Fruit fly (Drosophila melanogaster) whole organism, embryonic: ENCODE data around the gene CG3587.

Experiments
- Antp ChIP-seq: fragments of 200-800 bp; sonication (Bioruptor generic); optimal IDR thresholded peaks from 3 replicates; lab custom pipeline; 2016; ENCODE audit warnings: missing biosample characterization, missing genetic modification characterization
- Atf-2 ChIP-seq: fragments of 200-800 bp; sonication (Bioruptor generic); optimal IDR thresholded peaks from 2 replicates; lab custom pipeline; 2016; ENCODE audit warnings: missing biosample characterization, missing genetic modification characterization
- Atf6 ChIP-seq: fragments of 200-800 bp; sonication (Bioruptor generic); IDR thresholded peaks from 2 replicates; pipeline ENCODE4 v1.3.6; 2022; ENCODE audit warnings: missing biosample characterization, missing genetic modification characterization
- BtbVII ChIP-seq: fragments of 200-800 bp; sonication (Bioruptor generic); optimal IDR thresholded peaks from 3 replicates; lab custom pipeline; 2017; ENCODE audit warnings: missing biosample characterization, mild to moderate bottlenecking, missing genetic modification characterization
- CG10209 ChIP-seq: fragments of 200-800 bp; sonication (Bioruptor generic); optimal IDR thresholded peaks from 3 replicates; lab custom pipeline; 2017; ENCODE audit warnings: missing biosample characterization, mild to moderate bottlenecking, missing genetic modification characterization, missing genetic modification reagents
- CG10366 ChIP-seq: fragments of 200-800 bp; sonication (Bioruptor generic); IDR thresholded peaks from 2 replicates; pipeline ENCODE4 v1.3.6; 2022; ENCODE audit warnings: missing biosample characterization, missing genetic modification characterization
- CG10543 ChIP-seq: fragments of 200-800 bp; sonication (Bioruptor generic); optimal IDR thresholded peaks from 3 replicates; lab custom pipeline; 2017; ENCODE audit warnings: missing biosample characterization, mild to moderate bottlenecking, missing genetic modification characterization, moderate library complexity
- CG11398 ChIP-seq: fragments of 200-800 bp; sonication (Bioruptor generic); optimal IDR thresholded peaks from 2 replicates; lab custom pipeline; 2016; ENCODE audit warnings: missing biosample characterization, missing genetic modification characterization
- CG12104 ChIP-seq: fragments of 200-800 bp; sonication (Bioruptor generic); optimal IDR thresholded peaks from 3 replicates; lab custom pipeline; 2016; ENCODE audit warnings: missing biosample characterization, missing genetic modification characterization
- CG1233 ChIP-seq: fragments of 200-800 bp; sonication (Bioruptor generic); optimal IDR thresholded peaks from 4 replicates; lab custom pipeline; 2018; ENCODE audit warnings: missing biosample characterization, mild to moderate bottlenecking, missing genetic modification characterization
- CG15073 ChIP-seq: fragments of 200-800 bp; sonication (Bioruptor generic); optimal IDR thresholded peaks from 2 replicates; lab custom pipeline; 2016; ENCODE audit warnings: missing biosample characterization, missing genetic modification characterization
- CG15269 ChIP-seq: fragments of 200-800 bp; sonication (Bioruptor generic); optimal IDR thresholded peaks from 2 replicates; lab custom pipeline; 2018; ENCODE audit warnings: missing biosample characterization, mild to moderate bottlenecking, missing genetic modification characterization, moderate library complexity
- CG1529 ChIP-seq: fragments of 200-800 bp; sonication (Bioruptor generic); optimal IDR thresholded peaks from 3 replicates; lab custom pipeline; 2018; ENCODE audit warnings: missing biosample characterization, missing genetic modification characterization
- CG16779 ChIP-seq: fragments of 200-800 bp; sonication (Bioruptor generic); IDR thresholded peaks from 2 replicates; pipeline ENCODE4 v1.3.6; 2022; ENCODE audit warnings: missing biosample characterization, missing genetic modification characterization
- CG16813 ChIP-seq: fragments of 200-800 bp; sonication (Bioruptor generic); IDR thresholded peaks from 3 replicates; pipeline ENCODE4 v1.3.6; 2022; ENCODE audit warnings: missing biosample characterization, missing genetic modification characterization; ENCODE audit not compliant: partially characterized antibody
- CG1832 ChIP-seq: fragments of 200-800 bp; sonication (Bioruptor generic); optimal IDR thresholded peaks from 2 replicates; lab custom pipeline; 2017; ENCODE audit warnings: missing biosample characterization, mild to moderate bottlenecking, missing genetic modification characterization, inconsistent platforms
- CG31388 ChIP-seq: fragments of 200-800 bp; sonication (Bioruptor generic); optimal IDR thresholded peaks from 2 replicates; lab custom pipeline; 2016; ENCODE audit warnings: missing biosample characterization, missing genetic modification characterization
- CG32767 ChIP-seq: fragments of 200-800 bp; sonication (Bioruptor generic); IDR thresholded peaks from 2 replicates; pipeline ENCODE4 v1.3.6; 2022; ENCODE audit warnings: missing biosample characterization, missing genetic modification characterization
- CG4404 ChIP-seq: fragments of 200-800 bp; sonication (Bioruptor generic); IDR thresholded peaks from 2 replicates; pipeline ENCODE4 v1.3.6; 2022; ENCODE audit warnings: missing biosample characterization, missing genetic modification characterization
- CG6791 ChIP-seq: fragments of 200-800 bp; sonication (Bioruptor generic); IDR thresholded peaks from 3 replicates; pipeline ENCODE4 v1.3.6; 2022; ENCODE audit warnings: missing biosample characterization, missing genetic modification characterization; ENCODE audit not compliant: partially characterized antibody
- CG7357 ChIP-seq: fragments of 200-800 bp; sonication (Bioruptor generic); IDR thresholded peaks from 3 replicates; pipeline ENCODE4 v1.3.6; 2022; ENCODE audit warnings: missing biosample characterization, missing genetic modification characterization
- CG7556 ChIP-seq: fragments of 200-800 bp; sonication (Bioruptor generic); optimal IDR thresholded peaks from 2 replicates; lab custom pipeline; 2017; ENCODE audit warnings: missing biosample characterization, mild to moderate bottlenecking, missing genetic modification characterization
- CG7786 ChIP-seq: fragments of 200-800 bp; sonication (Bioruptor generic); optimal IDR thresholded peaks from 2 replicates; lab custom pipeline; 2016; ENCODE audit warnings: missing biosample characterization, missing genetic modification characterization
- CTCF ChIP-seq: fragments of 200-800 bp; sonication (Bioruptor generic); optimal IDR thresholded peaks from 2 replicates; lab custom pipeline; 2017; ENCODE audit warnings: missing biosample characterization, mild to moderate bottlenecking, missing genetic modification characterization, moderate library complexity
- D19B ChIP-seq: fragments of 200-800 bp; sonication (Bioruptor generic); optimal IDR thresholded peaks from 2 replicates; lab custom pipeline; 2017; ENCODE audit warnings: missing biosample characterization, mild to moderate bottlenecking, missing genetic modification characterization
- Dbx ChIP-seq: fragments of 200-800 bp; sonication (Bioruptor generic); IDR thresholded peaks from 3 replicates; pipeline ENCODE4 v1.3.6; 2022; ENCODE audit warnings: missing biosample characterization, missing genetic modification characterization
- Doc2 ChIP-seq: fragments of 200-800 bp; sonication (Bioruptor generic); IDR thresholded peaks from 2 replicates; pipeline ENCODE4 v1.3.6; 2022; ENCODE audit warnings: missing biosample characterization, missing genetic modification characterization
- Dref ChIP-seq: fragments of 200-800 bp; sonication (Bioruptor generic); IDR thresholded peaks from 2 replicates; pipeline ENCODE4 v1.3.6; 2022; ENCODE audit warnings: missing biosample characterization, missing genetic modification characterization
- HmgZ ChIP-seq: fragments of 200-800 bp; sonication (Bioruptor generic); optimal IDR thresholded peaks from 2 replicates; lab custom pipeline; 2018; ENCODE audit warnings: missing biosample characterization, mild to moderate bottlenecking, missing genetic modification characterization
- Hmr ChIP-seq: fragments of 200-800 bp; sonication (Bioruptor generic); optimal IDR thresholded peaks from 3 replicates; lab custom pipeline; 2017; ENCODE audit warnings: mild to moderate bottlenecking, missing biosample characterization, missing genetic modification reagents, missing genetic modification characterization
- Hr39 ChIP-seq: fragments of >200 bp; optimal IDR thresholded peaks from 2 replicates; lab custom pipeline; 2017
- Hsf ChIP-seq: fragments of 200-800 bp; sonication (Bioruptor generic); optimal IDR thresholded peaks from 3 replicates; lab custom pipeline; 2016; ENCODE audit warnings: missing biosample characterization, missing genetic modification characterization
- Lpt ChIP-seq: fragments of >200 bp; optimal IDR thresholded peaks from 2 replicates; lab custom pipeline; 2018; ENCODE audit warnings: missing biosample characterization, missing genetic modification characterization
- Myb ChIP-seq: fragments of 200-800 bp; sonication (Bioruptor generic); optimal IDR thresholded peaks from 2 replicates; lab custom pipeline; 2016; ENCODE audit warnings: missing biosample characterization, missing genetic modification characterization
- Nf-YB ChIP-seq: fragments of 200-800 bp; sonication (Bioruptor generic); optimal IDR thresholded peaks from 3 replicates; lab custom pipeline; 2019; ENCODE audit warnings: missing biosample characterization, mild to moderate bottlenecking, missing genetic modification characterization, moderate library complexity
- Ssrp ChIP-seq: fragments of 200-800 bp; sonication (Bioruptor generic); optimal IDR thresholded peaks from 2 replicates; lab custom pipeline; 2018; ENCODE audit warnings: missing biosample characterization, mild to moderate bottlenecking, missing genetic modification characterization, moderate library complexity
- Stat92E ChIP-seq, 3 experiments: fragments of >200 bp in 2 of 3; fragments of 200-800 bp in 1 of 3; sonication (Bioruptor generic) in 1 of 3; optimal IDR thresholded peaks; 2 replicates each; lab custom pipeline; 2017 to 2019; ENCODE audit warnings: missing biosample characterization in 3 of 3, missing genetic modification characterization in 3 of 3, mild to moderate bottlenecking in 1 of 3, moderate library complexity in 1 of 3
- Tbp ChIP-seq: fragments of >200 bp; optimal IDR thresholded peaks from 2 replicates; lab custom pipeline; 2018; ENCODE audit warnings: missing biosample characterization, missing genetic modification characterization
- YL-1 ChIP-seq: fragments of 200-800 bp; sonication (Bioruptor generic); optimal IDR thresholded peaks from 3 replicates; lab custom pipeline; 2017; ENCODE audit warnings: missing biosample characterization, mild to moderate bottlenecking, missing genetic modification characterization
- amos ChIP-seq: fragments of 200-800 bp; sonication (Bioruptor generic); IDR thresholded peaks from 2 replicates; pipeline ENCODE4 v1.3.6; 2022; ENCODE audit warnings: missing biosample characterization, missing genetic modification characterization; ENCODE audit not compliant: partially characterized antibody
- ato ChIP-seq: fragments of 200-800 bp; sonication (Bioruptor generic); IDR thresholded peaks from 2 replicates; pipeline ENCODE4 v1.3.6; 2022; ENCODE audit warnings: missing biosample characterization, missing genetic modification characterization; ENCODE audit not compliant: partially characterized antibody
- bcd ChIP-seq: fragments of 200-800 bp; sonication (Bioruptor generic); optimal IDR thresholded peaks from 2 replicates; lab custom pipeline; 2017; ENCODE audit warnings: missing biosample characterization, mild to moderate bottlenecking, missing genetic modification characterization
- caup ChIP-seq: fragments of 200-800 bp; sonication (Bioruptor generic); optimal IDR thresholded peaks from 3 replicates; lab custom pipeline; 2017; ENCODE audit warnings: missing biosample characterization, mild to moderate bottlenecking, missing genetic modification characterization, moderate library complexity; ENCODE audit not compliant: severe bottlenecking
- ewg ChIP-seq: fragments of 200-800 bp; sonication (Bioruptor generic); optimal IDR thresholded peaks from 3 replicates; lab custom pipeline; 2017; ENCODE audit warnings: mild to moderate bottlenecking, missing biosample characterization, missing genetic modification reagents, missing genetic modification characterization
- exex ChIP-seq: fragments of 200-800 bp; sonication (Bioruptor generic); optimal IDR thresholded peaks from 4 replicates; lab custom pipeline; 2018; ENCODE audit warnings: missing biosample characterization, mild to moderate bottlenecking, missing genetic modification characterization, moderate library complexity
- hth ChIP-seq: fragments of >200 bp; optimal IDR thresholded peaks from 2 replicates; lab custom pipeline; 2017; ENCODE audit warnings: inconsistent platforms
- jing ChIP-seq: fragments of 200-800 bp; sonication (Bioruptor generic); optimal IDR thresholded peaks from 2 replicates; lab custom pipeline; 2018; ENCODE audit warnings: missing biosample characterization, mild to moderate bottlenecking, missing genetic modification characterization
- mld ChIP-seq: fragments of 200-800 bp; sonication (Bioruptor generic); IDR thresholded peaks from 3 replicates; pipeline ENCODE4 v1.3.6; 2022; ENCODE audit warnings: missing biosample characterization, missing genetic modification characterization; ENCODE audit not compliant: partially characterized antibody
- pros ChIP-seq: fragments of 200-800 bp; sonication (Bioruptor generic); optimal IDR thresholded peaks from 3 replicates; lab custom pipeline; 2019; ENCODE audit warnings: missing biosample characterization, mild to moderate bottlenecking, missing genetic modification characterization, moderate library complexity
- pzg ChIP-seq: fragments of 200-800 bp; sonication (Bioruptor generic); optimal IDR thresholded peaks from 3 replicates; lab custom pipeline; 2018; ENCODE audit warnings: missing biosample characterization, mild to moderate bottlenecking, missing genetic modification characterization, moderate library complexity
- zfh2 ChIP-seq: fragments of 200-800 bp; sonication (Bioruptor generic); optimal IDR thresholded peaks from 2 replicates; lab custom pipeline; 2016; ENCODE audit warnings: missing biosample characterization, missing genetic modification characterization

Gene CG3587

dm6 chrX:1907727-1908264 lies 32.3 kb upstream of the CG3587 start, which contains the start of gene mip130 (continued):
- TF ChIP-seq HmgZ (peak; percentile 31), CG10209 (GFP tag; lab: Kevin White, UChicago) (peak; percentile 48), CG7357 (GFP tag; lab: Robert Waterston, UW) (no peak), CG1529 (GFP tag; lab: Kevin White, UChicago) (no peak), CG7556 (GFP tag; lab: Kevin White, UChicago) (peak; percentile 51), CG32767 (GFP tag; lab: Robert Waterston, UW) (0 out of 2 replicates have a peak, but pooled peaks have one; percentile 36), Atf6 (GFP tag; lab: Robert Waterston, UW) (peak; percentile 66), Lpt (GFP tag; lab: Kevin White, UChicago) (no peak), amos (GFP tag; lab: Robert Waterston, UW) (peak; percentile 66), Myb (peak; percentile 56), Dref (peak; percentile 52), Ssrp (tag; lab: Kevin White, UChicago) (peak; percentile 48), CG15073 (no peak), Nf-YB (GFP tag; lab: Kevin White, UChicago) (no peak), Hsf (GFP tag; lab: Kevin White, UChicago) (peak; percentile 9), mld (0 out of 3 replicates have a peak, but pooled peaks have one; percentile 46), BtbVII (GFP tag; lab: Kevin White, UChicago) (no peak), CG16779 (no peak), Dbx (GFP tag; lab: Robert Waterston, UW) (no peak), CG31388 (GFP tag; lab: Kevin White, UChicago) (no peak), CG16813 (GFP tag; lab: Robert Waterston, UW) (peak; percentile 77), CG4404 (GFP tag; lab: Robert Waterston, UW) (peak; percentile 8; the same call in 1 of the 2 replicates), caup (GFP tag; lab: Kevin White, UChicago) (peak; percentile 36), CG1832 (no peak), ato (GFP tag; lab: Robert Waterston, UW) (no peak), YL-1 (GFP tag; lab: Kevin White, UChicago) (no peak), ewg (GFP tag; lab: Kevin White, UChicago) (no peak), Hmr (GFP tag; lab: Kevin White, UChicago) (peak; percentile 63), exex (tag; lab: Kevin White, UChicago) (no peak), CG10543 (GFP tag; lab: Kevin White, UChicago) (peak; percentile 60), Stat92E (GFP tag; optimal IDR thresholded peaks at IDR 0.05; lab: Kevin White, UChicago) (no peak), jing (no peak), D19B (GFP tag; lab: Kevin White, UChicago) (peak; percentile 57), CG7786 (GFP tag; lab: Kevin White, UChicago) (no peak), CG11398 (no peak), bcd (GFP tag; lab: Kevin White, UChicago) (peak; percentile 50), pzg (GFP tag; lab: Kevin White, UChicago) (peak; percentile 51), zfh2 (GFP tag; lab: Kevin White, UChicago) (peak; percentile 21), pros (GFP tag; lab: Kevin White, UChicago) (no peak), Hr39 (lab: Kevin White, UChicago) (no peak), Atf-2 (no peak), Doc2 (GFP tag; lab: Robert Waterston, UW) (no peak), hth (lab: Kevin White, UChicago) (no peak), CG10366 (GFP tag; lab: Robert Waterston, UW) (no peak; the same call in 1 of the 2 replicates), CG1233 (GFP tag; lab: Kevin White, UChicago) (peak; percentile 3), CTCF (GFP tag; lab: Kevin White, UChicago) (no peak), Antp (GFP tag; lab: Kevin White, UChicago) (peak; percentile 47), CG15269 (tag; lab: Kevin White, UChicago) (peak; percentile 58), Tbp (no peak), CG6791 (peak; percentile 73), CG12104 (GFP tag; lab: Kevin White, UChicago) (no peak)
